Worm (Caenorhabditis elegans): ENCODE data around the gene K12H6.2.

Gene K12H6.2

DNA sequence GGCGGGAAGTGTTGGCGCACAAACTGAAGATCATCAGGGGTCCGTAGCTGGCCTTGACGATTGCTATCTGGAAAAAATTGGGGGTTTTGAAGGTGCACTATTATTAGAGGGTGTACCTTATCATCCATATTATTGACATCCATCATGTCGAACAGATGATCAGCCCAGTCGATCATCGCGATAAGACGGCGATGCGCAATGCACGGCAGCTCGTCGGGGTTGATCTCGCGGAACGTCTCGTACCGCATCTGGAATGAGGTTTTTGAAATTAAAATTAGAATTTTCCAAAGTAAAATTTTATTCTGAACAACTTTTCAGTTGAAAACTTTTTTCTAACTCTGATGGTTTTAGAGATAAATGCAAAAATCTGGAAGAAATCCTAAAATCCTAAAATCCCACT is 17.4 kb downstream of the K12H6.2 start:
- no peak for TF ChIP-seq nhr-25 (tag; optimal IDR thresholded peaks at IDR 0.05)
- TF ChIP-seq crh-2 (tag; optimal IDR thresholded peaks at IDR 0.05), result no peak
- TF ChIP-seq nhr-77 (tag; optimal IDR thresholded peaks at IDR 0.05), result no peak
- TF ChIP-seq Y55F3AM.14 (GFP tag; optimal IDR thresholded peaks at IDR 0.05), result no peak
- no peak for TF ChIP-seq sma-3 (GFP tag; optimal IDR thresholded peaks at IDR 0.05)
- TF ChIP-seq nhr-21 (tag; optimal IDR thresholded peaks at IDR 0.05), result no peak
- TF ChIP-seq ZK546.5 (tag; optimal IDR thresholded peaks at IDR 0.05), result no peak
- TF ChIP-seq mdl-1 (tag; optimal IDR thresholded peaks at IDR 0.05), result no peak
- TF ChIP-seq lin-11 (tag; optimal IDR thresholded peaks at IDR 0.05), result no peak

ce11 chrII:2796431-2796830 is 18.9 kb downstream of the K12H6.2 start:
- TF ChIP-seq nhr-12 (tag; optimal IDR thresholded peaks at IDR 0.05) (no peak), peb-1 (tag; optimal IDR thresholded peaks at IDR 0.05) (no peak), unc-62 (GFP tag; optimal IDR thresholded peaks at IDR 0.05) (no peak), elt-3 (tag; optimal IDR thresholded peaks at IDR 0.05) (no peak), alr-1 (tag; optimal IDR thresholded peaks at IDR 0.05) (no peak), nhr-23 (tag; optimal IDR thresholded peaks at IDR 0.05) (no peak), nhr-237 (tag; optimal IDR thresholded peaks at IDR 0.05) (no peak), ztf-1 (GFP tag; conservative IDR thresholded peaks at IDR 0.05) (no peak), elt-1 (tag; optimal IDR thresholded peaks at IDR 0.05) (no peak), sem-4 (tag; optimal IDR thresholded peaks at IDR 0.05) (no peak), lin-39 (tag; optimal IDR thresholded peaks at IDR 0.05) (no peak), R02D3.7 (tag; optimal IDR thresholded peaks at IDR 0.05) (no peak)

DNA sequence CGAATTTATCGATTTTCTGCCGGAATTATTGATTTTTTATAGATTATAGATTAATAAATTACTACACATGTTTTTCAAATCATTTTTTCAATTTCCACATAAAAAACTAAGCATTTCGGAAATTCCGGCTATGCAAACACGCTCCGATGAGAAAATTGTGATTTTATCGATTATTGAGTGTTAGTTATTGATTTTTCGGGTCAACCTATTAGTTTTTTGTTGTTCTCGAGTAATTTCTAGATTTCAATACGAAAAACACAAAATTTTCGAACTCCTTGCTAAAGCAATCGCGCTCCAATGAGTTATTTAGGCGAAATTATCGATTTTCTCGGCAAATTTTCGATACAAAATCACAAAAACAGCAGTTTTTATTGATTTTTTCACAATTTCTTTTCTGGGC is 19.9 kb downstream of the K12H6.2 start:
- no peak for TF ChIP-seq C34F6.9 (tag; optimal IDR thresholded peaks at IDR 0.05)
- TF ChIP-seq F13H6.1 (tag; optimal IDR thresholded peaks at IDR 0.05), result no peak
- no peak for TF ChIP-seq unc-62 (GFP tag; optimal IDR thresholded peaks at IDR 0.05)
- TF ChIP-seq fos-1 (tag; optimal IDR thresholded peaks at IDR 0.05), result no peak
- TF ChIP-seq nhr-12 (tag; optimal IDR thresholded peaks at IDR 0.05), result no peak
- no peak for TF ChIP-seq ceh-16 (tag; optimal IDR thresholded peaks at IDR 0.05)
- no peak for TF ChIP-seq mdl-1 (tag; optimal IDR thresholded peaks at IDR 0.05)
- no peak for TF ChIP-seq nhr-129 (tag; optimal IDR thresholded peaks at IDR 0.05)
- TF ChIP-seq nhr-21 (tag; optimal IDR thresholded peaks at IDR 0.05), result no peak
- TF ChIP-seq elt-3 (tag; optimal IDR thresholded peaks at IDR 0.05), result no peak
- TF ChIP-seq nhr-10 (tag; optimal IDR thresholded peaks at IDR 0.05), result no peak
- no peak for TF ChIP-seq aly-2 (tag; optimal IDR thresholded peaks at IDR 0.05)
- TF ChIP-seq skn-1 (tag; optimal IDR thresholded peaks at IDR 0.05), result no peak
- TF ChIP-seq blmp-1 (tag; optimal IDR thresholded peaks at IDR 0.05; ENCODE audit: insufficient read depth), result no peak
- no peak for TF ChIP-seq sma-3 (GFP tag; optimal IDR thresholded peaks at IDR 0.05)
- no peak for TF ChIP-seq nhr-11 (tag; optimal IDR thresholded peaks at IDR 0.05)
- no peak for TF ChIP-seq elt-1 (tag; optimal IDR thresholded peaks at IDR 0.05)
- TF ChIP-seq mbf-1 (tag; optimal IDR thresholded peaks at IDR 0.05), result no peak

ce11 chrII:2791693-2792092 is 23.7 kb downstream of the K12H6.2 start:
- no peak for TF ChIP-seq nhr-23 (tag; optimal IDR thresholded peaks at IDR 0.05)
- no peak for TF ChIP-seq ztf-1 (GFP tag; conservative IDR thresholded peaks at IDR 0.05)
- TF ChIP-seq crh-2 (tag; optimal IDR thresholded peaks at IDR 0.05), result no peak
- no peak for TF ChIP-seq ama-1 (optimal IDR thresholded peaks at IDR 0.05)
- no peak for TF ChIP-seq gmeb-1 (tag; optimal IDR thresholded peaks at IDR 0.05)
- TF ChIP-seq ztf-4 (tag; optimal IDR thresholded peaks at IDR 0.05), result no peak
- TF ChIP-seq sma-3 (GFP tag; optimal IDR thresholded peaks at IDR 0.05), result no peak
- TF ChIP-seq egl-27 (tag; optimal IDR thresholded peaks at IDR 0.05), result no peak
- no peak for TF ChIP-seq ceh-16 (tag; optimal IDR thresholded peaks at IDR 0.05)
- no peak for TF ChIP-seq ztf-11 (tag; optimal IDR thresholded peaks at IDR 0.05)
- no peak for TF ChIP-seq nhr-129 (tag; optimal IDR thresholded peaks at IDR 0.05)
- TF ChIP-seq sma-9 (GFP tag; optimal IDR thresholded peaks at IDR 0.05), result no peak
- no peak for TF ChIP-seq sma-9 (tag; optimal IDR thresholded peaks at IDR 0.05)
- TF ChIP-seq dmd-4 (tag; optimal IDR thresholded peaks at IDR 0.05), result no peak
- TF ChIP-seq ceh-82 (tag; optimal IDR thresholded peaks at IDR 0.05), result no peak
- TF ChIP-seq alr-1 (tag; optimal IDR thresholded peaks at IDR 0.05), result no peak
- no peak for TF ChIP-seq unc-39 (tag; optimal IDR thresholded peaks at IDR 0.05)
- no peak for TF ChIP-seq lin-11 (tag; optimal IDR thresholded peaks at IDR 0.05)
- TF ChIP-seq aly-2 (tag; optimal IDR thresholded peaks at IDR 0.05), result no peak

All from whole organism, L2 larva.